Worm (Caenorhabditis elegans) whole organism, young adult: Measurements from ENCODE around the gene Y44A6C.1.

Experiments
- B0035.1 ChIP-seq: sonication (generic microtip); optimal IDR thresholded peaks from 2 replicates; lab custom pipeline; 2016; ENCODE audit warnings: missing genetic modification characterization, mild to moderate bottlenecking, missing compliant biosample characterization, missing genotype, missing genetic modification reagents
- Y53G8AR.9 ChIP-seq: fragments of 200-800 bp; sonication (Bioruptor generic); conservative IDR thresholded peaks from 2 replicates; pipeline ENCODE4 v1.3.6; 2022; ENCODE audit warnings: missing genetic modification reagents, missing genetic modification characterization, missing compliant biosample characterization
- athp-1 ChIP-seq: sonication (generic microtip); optimal IDR thresholded peaks from 2 replicates; lab custom pipeline; 2017; ENCODE audit warnings: mild to moderate bottlenecking, missing genetic modification characterization, missing compliant biosample characterization
- ceh-40 ChIP-seq: fragments of 200-800 bp; sonication (Bioruptor generic); IDR thresholded peaks from 2 replicates; pipeline ENCODE4 v1.3.6; 2022; ENCODE audit warnings: missing genetic modification characterization, missing compliant biosample characterization
- ceh-58 ChIP-seq: fragments of 200-800 bp; sonication (Bioruptor generic); IDR thresholded peaks from 2 replicates; pipeline ENCODE4 v1.3.6; 2022; ENCODE audit warnings: missing genetic modification characterization, missing compliant biosample characterization
- chd-7 ChIP-seq: sonication (generic microtip); optimal IDR thresholded peaks from 2 replicates; lab custom pipeline; 2016; ENCODE audit warnings: mild to moderate bottlenecking, missing genetic modification characterization, moderate library complexity, missing compliant biosample characterization
- lin-26 ChIP-seq: fragments of 200-800 bp; sonication (Bioruptor generic); IDR thresholded peaks from 2 replicates; pipeline ENCODE4 v1.3.6; 2022; ENCODE audit warnings: missing genetic modification reagents, missing genetic modification characterization, missing compliant biosample characterization
- madf-3 ChIP-seq: fragments of 200-800 bp; sonication (Bioruptor generic); IDR thresholded peaks from 2 replicates; pipeline ENCODE4 v1.3.6; 2022; ENCODE audit warnings: missing genetic modification reagents, missing genetic modification characterization, missing compliant biosample characterization
- madf-8 ChIP-seq: fragments of 200-800 bp; sonication (Bioruptor generic); conservative IDR thresholded peaks from 2 replicates; pipeline ENCODE4 v1.3.6; 2022; ENCODE audit warnings: missing genetic modification reagents, missing genetic modification characterization, missing compliant biosample characterization
- nfyb-1 ChIP-seq: fragments of 200-800 bp; sonication (Bioruptor generic); IDR thresholded peaks from 2 replicates; pipeline ENCODE4 v1.3.6; 2022; ENCODE audit warnings: missing genetic modification reagents, missing genetic modification characterization, missing compliant biosample characterization
- nhr-27 ChIP-seq: fragments of 200-800 bp; sonication (Bioruptor generic); optimal IDR thresholded peaks from 2 replicates; lab custom pipeline; 2018; ENCODE audit warnings: mild to moderate bottlenecking, missing genetic modification characterization, moderate library complexity, missing compliant biosample characterization
- pha-4 ChIP-seq: fragments of 150-350 bp; sonication (generic microtip); optimal IDR thresholded peaks from 2 replicates; lab custom pipeline; 2014; ENCODE audit warnings: missing biosample characterization, missing genetic modification reagents, missing genetic modification characterization
- sdz-38 ChIP-seq: sonication (generic microtip); optimal IDR thresholded peaks from 2 replicates; lab custom pipeline; 2016; ENCODE audit warnings: missing genotype, missing genetic modification characterization, missing compliant biosample characterization
- sea-2 ChIP-seq: fragments of 200-800 bp; sonication (Bioruptor generic); IDR thresholded peaks from 2 replicates; pipeline ENCODE4 v1.3.6; 2022; ENCODE audit warnings: missing genetic modification characterization, missing compliant biosample characterization
- snpc-1.1 ChIP-seq: sonication (generic microtip); optimal IDR thresholded peaks from 2 replicates; lab custom pipeline; 2017; ENCODE audit warnings: missing genetic modification characterization, mild to moderate bottlenecking, missing compliant biosample characterization, antibody characterized with exemption, moderate library complexity, missing genotype, missing genetic modification reagents; ENCODE audit not compliant: insufficient read depth
- tbx-9 ChIP-seq: sonication (generic microtip); optimal IDR thresholded peaks from 2 replicates; lab custom pipeline; 2016; ENCODE audit warnings: borderline replicate concordance, missing genetic modification characterization, inconsistent platforms, missing compliant biosample characterization

The Y44A6C.1 gene

DNA sequence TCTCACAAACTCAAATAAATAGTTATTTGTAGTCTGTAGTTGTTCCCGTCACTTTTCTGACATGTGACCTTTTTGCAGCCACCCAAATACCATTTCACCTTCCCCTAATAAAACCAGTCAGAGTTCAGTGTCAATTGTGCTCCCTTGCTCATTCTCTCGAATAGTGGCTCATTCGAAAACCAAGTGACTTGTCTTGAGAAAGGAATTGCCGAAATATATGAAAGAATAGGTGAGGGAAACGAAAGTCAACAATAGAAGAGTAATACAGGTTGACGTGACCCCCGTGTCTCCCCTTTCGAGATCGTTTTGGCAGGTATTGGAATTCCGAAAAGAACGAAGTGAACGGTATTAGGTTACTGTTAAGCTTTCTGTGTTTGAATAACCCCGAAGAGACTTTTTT lies 49.5 kb downstream of the Y44A6C.1 start:
- TF ChIP-seq nfyb-1 (GFP tag; lab: Robert Waterston, UW) (no peak), nhr-27 (tag; lab: Kevin White, UChicago) (no peak), pha-4 (tag; lab: Kevin White, UChicago) (no peak), chd-7 (tag; lab: Kevin White, UChicago) (no peak), ceh-40 (GFP tag; lab: Robert Waterston, UW) (no peak), athp-1 (tag; lab: Kevin White, UChicago) (no peak), sdz-38 (no peak), madf-3 (GFP tag; lab: Robert Waterston, UW) (no peak), madf-8 (no peak), sea-2 (GFP tag; lab: Robert Waterston, UW) (no peak), lin-26 (no peak), B0035.1 (tag; lab: Kevin White, UChicago) (no peak), snpc-1.1 (tag; lab: Kevin White, UChicago) (no peak), ceh-58 (GFP tag; lab: Robert Waterston, UW) (no peak), tbx-9 (tag; lab: Kevin White, UChicago) (no peak), Y53G8AR.9 (GFP tag; lab: Robert Waterston, UW) (no peak)
